Fruit fly (Drosophila melanogaster): Measurements from ENCODE around the gene CG43376.

CG43376 gene

dm6 chr2L:13780109-13780947 is 6.5 kb downstream of the CG43376 start, which contains the start of the genes CG9008 and p38b (continued):
- TF ChIP-seq cg (GFP tag; optimal IDR thresholded peaks at IDR 0.05) (no peak), CG8089 (GFP tag; optimal IDR thresholded peaks at IDR 0.05) (no peak), dmrt99B (tag; optimal IDR thresholded peaks at IDR 0.05) (peak; percentile 89), run (tag; optimal IDR thresholded peaks at IDR 0.05) (peak; percentile 58), wor (GFP tag; IDR thresholded peaks at IDR 0.05) (peak; percentile 15; the same call in 1 of the 2 replicates), hth (optimal IDR thresholded peaks at IDR 0.05) (no peak), tap (tag; optimal IDR thresholded peaks at IDR 0.05) (peak; percentile 74), Trl (optimal IDR thresholded peaks at IDR 0.05) (no peak), Trl (GFP tag; optimal IDR thresholded peaks at IDR 0.05) (no peak), odd (GFP tag; optimal IDR thresholded peaks at IDR 0.05) (peak; percentile 87), CG16815 (GFP tag; optimal IDR thresholded peaks at IDR 0.05) (peak; percentile 63), az2 (GFP tag; optimal IDR thresholded peaks at IDR 0.05) (peak; percentile 79), CG14860 (GFP tag; IDR thresholded peaks at IDR 0.05; ENCODE audit: partially characterized antibody) (no peak), HLHmδ (GFP tag; optimal IDR thresholded peaks at IDR 0.05) (peak; percentile 19), zen (tag; optimal IDR thresholded peaks at IDR 0.05) (peak; percentile 44), CG10979 (tag; optimal IDR thresholded peaks at IDR 0.05) (peak; percentile 83), sd (tag; optimal IDR thresholded peaks at IDR 0.05) (peak; percentile 57), org-1 (GFP tag; optimal IDR thresholded peaks at IDR 0.05) (peak; percentile 71), insv (GFP tag; optimal IDR thresholded peaks at IDR 0.05) (peak; percentile 65 to 95), cwo (GFP tag; optimal IDR thresholded peaks at IDR 0.05) (peak; percentile 80), CG13287 (GFP tag; IDR thresholded peaks at IDR 0.05; ENCODE audit: partially characterized antibody) (peak; percentile 43), Hr51 (GFP tag; optimal IDR thresholded peaks at IDR 0.05) (peak; percentile 26 to 91), CG9215 (GFP tag; IDR thresholded peaks at IDR 0.05) (peak; percentile 56), mld (GFP tag; IDR thresholded peaks at IDR 0.05; ENCODE audit: partially characterized antibody) (no peak), CG1602 (GFP tag; optimal IDR thresholded peaks at IDR 0.05) (peak; percentile 62), ems (GFP tag; optimal IDR thresholded peaks at IDR 0.05) (no peak), CG11504 (tag; optimal IDR thresholded peaks at IDR 0.05) (peak; percentile 92), nerfin-2 (GFP tag; IDR thresholded peaks at IDR 0.05; ENCODE audit: partially characterized antibody) (0 out of 2 replicates have a peak, but pooled peaks have one; percentile 48), lola (GFP tag; optimal IDR thresholded peaks at IDR 0.05) (peak in 1 of 3 experiments; percentile 83), otp (GFP tag; IDR thresholded peaks at IDR 0.05) (0 out of 3 replicates have a peak, but pooled peaks have one; percentile 43), CG11085 (GFP tag; IDR thresholded peaks at IDR 0.05) (no peak), BtbVII (GFP tag; optimal IDR thresholded peaks at IDR 0.05) (peak; percentile 80), CG18599 (GFP tag; optimal IDR thresholded peaks at IDR 0.05) (peak; percentile 84), CG4730 (GFP tag; IDR thresholded peaks at IDR 0.05) (peak; percentile 58), CG34376 (GFP tag; optimal IDR thresholded peaks at IDR 0.05) (peak; percentile 41), zfh2 (GFP tag; optimal IDR thresholded peaks at IDR 0.05) (peak; percentile 41), hkb (optimal IDR thresholded peaks at IDR 0.05) (no peak), hkb (GFP tag; IDR thresholded peaks at IDR 0.05) (peak; percentile 46; the same call in 1 of the 2 replicates), Dek (tag; optimal IDR thresholded peaks at IDR 0.05) (peak; percentile 87), BEAF-32 (GFP tag; optimal IDR thresholded peaks at IDR 0.05) (peak; percentile 61), CG32772 (GFP tag; IDR thresholded peaks at IDR 0.05) (peak; percentile 53; the same call in 1 of the 2 replicates), CG6683 (GFP tag; optimal IDR thresholded peaks at IDR 0.05) (peak; percentile 79), ttk (GFP tag; IDR thresholded peaks at IDR 0.05) (no peak; the same call in 1 of the 2 replicates), CG1233 (GFP tag; optimal IDR thresholded peaks at IDR 0.05) (peak; percentile 80), crp (GFP tag; optimal IDR thresholded peaks at IDR 0.05) (peak; percentile 60 to 93), peb (GFP tag; IDR thresholded peaks at IDR 0.05) (no peak), HLH4C (GFP tag; IDR thresholded peaks at IDR 0.05; ENCODE audit: partially characterized antibody) (peak; percentile 60)

Measured in whole organism, embryonic.